Fruit fly (Drosophila melanogaster) whole organism, embryonic: ENCODE results near the gene CG14253.

Source experiments
- Ada2b ChIP-seq: fragments of 200-800 bp; sonication (Bioruptor generic); IDR thresholded peaks from 2 replicates; pipeline ENCODE4 v1.3.6; 2022; ENCODE audit warnings: missing biosample characterization, missing genetic modification characterization
- Antp ChIP-seq: fragments of 200-800 bp; sonication (Bioruptor generic); optimal IDR thresholded peaks from 3 replicates; lab custom pipeline; 2016; ENCODE audit warnings: missing biosample characterization, missing genetic modification characterization
- B-H2 ChIP-seq: fragments of 200-800 bp; sonication (Bioruptor generic); optimal IDR thresholded peaks from 2 replicates; lab custom pipeline; 2018; ENCODE audit warnings: missing biosample characterization, mild to moderate bottlenecking, missing genetic modification characterization
- CG1024 ChIP-seq: fragments of 200-800 bp; sonication (Bioruptor generic); IDR thresholded peaks from 2 replicates; pipeline ENCODE4 v1.3.6; 2022; ENCODE audit warnings: missing biosample characterization, missing genetic modification characterization
- CG1233 ChIP-seq: fragments of 200-800 bp; sonication (Bioruptor generic); optimal IDR thresholded peaks from 4 replicates; lab custom pipeline; 2018; ENCODE audit warnings: missing biosample characterization, mild to moderate bottlenecking, missing genetic modification characterization
- CG12391 ChIP-seq: fragments of 200-800 bp; sonication (Bioruptor generic); optimal IDR thresholded peaks from 3 replicates; lab custom pipeline; 2018; ENCODE audit warnings: missing biosample characterization, mild to moderate bottlenecking, missing genetic modification characterization, moderate library complexity
- CG12942 ChIP-seq: fragments of 200-800 bp; sonication (Bioruptor generic); optimal IDR thresholded peaks from 3 replicates; lab custom pipeline; 2016; ENCODE audit warnings: missing biosample characterization, missing genetic modification characterization
- CG15011 ChIP-seq: fragments of 200-800 bp; sonication (Bioruptor generic); optimal IDR thresholded peaks from 3 replicates; lab custom pipeline; 2018; ENCODE audit warnings: missing biosample characterization, mild to moderate bottlenecking, missing genetic modification characterization
- CG16779 ChIP-seq: fragments of 200-800 bp; sonication (Bioruptor generic); IDR thresholded peaks from 2 replicates; pipeline ENCODE4 v1.3.6; 2022; ENCODE audit warnings: missing biosample characterization, missing genetic modification characterization
- CG18262 ChIP-seq: fragments of 200-800 bp; optimal IDR thresholded peaks from 3 replicates; lab custom pipeline; 2019; ENCODE audit warnings: missing biosample characterization, mild to moderate bottlenecking, missing genetic modification characterization, moderate library complexity
- CG2120 ChIP-seq: fragments of 200-800 bp; sonication (Bioruptor generic); optimal IDR thresholded peaks from 3 replicates; lab custom pipeline; 2016; ENCODE audit warnings: missing biosample characterization, missing genetic modification characterization
- CG2875 ChIP-seq: fragments of 200-800 bp; sonication (Bioruptor generic); optimal IDR thresholded peaks from 2 replicates; lab custom pipeline; 2017; ENCODE audit warnings: missing biosample characterization, mild to moderate bottlenecking, missing genetic modification characterization, missing genetic modification reagents
- CG3065 ChIP-seq: fragments of 200-800 bp; sonication (Bioruptor generic); optimal IDR thresholded peaks from 2 replicates; lab custom pipeline; 2016; ENCODE audit warnings: missing biosample characterization, missing genetic modification characterization
- CG31441 ChIP-seq: fragments of 200-800 bp; sonication (Bioruptor generic); IDR thresholded peaks from 2 replicates; pipeline ENCODE4 v1.3.6; 2022; ENCODE audit warnings: missing biosample characterization, missing genetic modification characterization
- CG3407 ChIP-seq: fragments of 200-800 bp; sonication (Bioruptor generic); optimal IDR thresholded peaks from 2 replicates; lab custom pipeline; 2018; ENCODE audit warnings: missing biosample characterization, mild to moderate bottlenecking, missing genetic modification characterization
- CG3726 ChIP-seq: fragments of 200-800 bp; sonication (Bioruptor generic); IDR thresholded peaks from 3 replicates; pipeline ENCODE4, ENCODE4 v1.3.6; 2022; ENCODE audit warnings: missing biosample characterization, missing genetic modification characterization
- CG3995 ChIP-seq: fragments of 200-800 bp; sonication (Bioruptor generic); optimal IDR thresholded peaks from 3 replicates; lab custom pipeline; 2016; ENCODE audit warnings: missing biosample characterization, missing genetic modification characterization
- CG4282 ChIP-seq: fragments of 200-800 bp; sonication (Bioruptor generic); optimal IDR thresholded peaks from 2 replicates; lab custom pipeline; 2016; ENCODE audit warnings: missing biosample characterization, missing genetic modification characterization
- CG4360 ChIP-seq: fragments of 200-800 bp; sonication (Bioruptor generic); IDR thresholded peaks from 2 replicates; pipeline ENCODE4 v1.3.6; 2022; ENCODE audit warnings: missing biosample characterization, missing genetic modification characterization
- CG6854 ChIP-seq: fragments of 200-800 bp; sonication (Bioruptor generic); optimal IDR thresholded peaks from 3 replicates; lab custom pipeline; 2017; ENCODE audit warnings: missing biosample characterization, mild to moderate bottlenecking, missing genetic modification characterization
- CG7963 ChIP-seq: fragments of 200-800 bp; sonication (Bioruptor generic); IDR thresholded peaks from 3 replicates; pipeline ENCODE4 v1.3.6; 2022; ENCODE audit warnings: missing biosample characterization, missing genetic modification characterization; ENCODE audit not compliant: partially characterized antibody
- CG7987 ChIP-seq: fragments of 200-800 bp; sonication (Bioruptor generic); optimal IDR thresholded peaks from 2 replicates; lab custom pipeline; 2018; ENCODE audit warnings: missing biosample characterization, mild to moderate bottlenecking, missing genetic modification characterization, moderate library complexity
- CG8359 ChIP-seq: fragments of 200-800 bp; sonication (Bioruptor generic); optimal IDR thresholded peaks from 2 replicates; lab custom pipeline; 2017; ENCODE audit warnings: missing biosample characterization, mild to moderate bottlenecking, missing genetic modification characterization, borderline replicate concordance
- CrebB ChIP-seq: fragments of 200-800 bp; sonication (Bioruptor generic); optimal IDR thresholded peaks from 3 replicates; lab custom pipeline; 2018; ENCODE audit warnings: missing biosample characterization, mild to moderate bottlenecking, missing genetic modification characterization
- Drgx ChIP-seq: fragments of 200-800 bp; sonication (Bioruptor generic); IDR thresholded peaks from 2 replicates; pipeline ENCODE4 v1.3.6; 2022; ENCODE audit warnings: missing biosample characterization, missing genetic modification characterization
- HLH3B ChIP-seq: fragments of 200-800 bp; sonication (Bioruptor generic); IDR thresholded peaks from 2 replicates; pipeline ENCODE4 v1.3.6; 2022; ENCODE audit warnings: missing biosample characterization, missing genetic modification characterization
- HmgD ChIP-seq: fragments of 200-800 bp; sonication (Bioruptor generic); optimal IDR thresholded peaks from 3 replicates; lab custom pipeline; 2016; ENCODE audit warnings: missing biosample characterization, missing genetic modification characterization
- Hr3 ChIP-seq: fragments of 200-800 bp; sonication (Bioruptor generic); optimal IDR thresholded peaks from 3 replicates; lab custom pipeline; 2016; ENCODE audit warnings: missing biosample characterization, missing genetic modification characterization
- Lpt ChIP-seq: fragments of >200 bp; optimal IDR thresholded peaks from 2 replicates; lab custom pipeline; 2018; ENCODE audit warnings: missing biosample characterization, missing genetic modification characterization
- MTF-1 ChIP-seq: fragments of 200-800 bp; sonication (Bioruptor generic); optimal IDR thresholded peaks from 2 replicates; lab custom pipeline; 2018; ENCODE audit warnings: missing biosample characterization, mild to moderate bottlenecking, missing genetic modification characterization, borderline replicate concordance
- Mad ChIP-seq: fragments of 200-800 bp; sonication (Bioruptor generic); optimal IDR thresholded peaks from 2 replicates; lab custom pipeline; 2016; ENCODE audit warnings: missing biosample characterization, missing genetic modification characterization
- Poxn ChIP-seq: fragments of 200-800 bp; sonication (Bioruptor generic); IDR thresholded peaks from 2 replicates; pipeline ENCODE4 v1.3.6; 2022; ENCODE audit warnings: missing biosample characterization, missing genetic modification characterization
- Sox102F ChIP-seq: fragments of 200-800 bp; sonication (Bioruptor generic); optimal IDR thresholded peaks from 2 replicates; lab custom pipeline; 2018; ENCODE audit warnings: missing biosample characterization, mild to moderate bottlenecking, missing genetic modification characterization, moderate library complexity
- Xbp1 ChIP-seq: fragments of 200-800 bp; sonication (Bioruptor generic); optimal IDR thresholded peaks from 3 replicates; lab custom pipeline; 2016; ENCODE audit warnings: missing biosample characterization, mild to moderate bottlenecking, missing genetic modification characterization
- ac ChIP-seq: fragments of 200-800 bp; sonication (Bioruptor generic); optimal IDR thresholded peaks from 3 replicates; lab custom pipeline; 2017; ENCODE audit warnings: missing biosample characterization, mild to moderate bottlenecking, missing genetic modification characterization
- amos ChIP-seq: fragments of 200-800 bp; sonication (Bioruptor generic); IDR thresholded peaks from 2 replicates; pipeline ENCODE4 v1.3.6; 2022; ENCODE audit warnings: missing biosample characterization, missing genetic modification characterization; ENCODE audit not compliant: partially characterized antibody
- ase ChIP-seq: fragments of 200-800 bp; sonication (Bioruptor generic); IDR thresholded peaks from 3 replicates; pipeline ENCODE4 v1.3.6; 2022; ENCODE audit warnings: missing biosample characterization, missing genetic modification characterization
- br ChIP-seq: fragments of >200 bp; optimal IDR thresholded peaks from 2 replicates; lab custom pipeline; 2017
- caup ChIP-seq: fragments of 200-800 bp; sonication (Bioruptor generic); optimal IDR thresholded peaks from 3 replicates; lab custom pipeline; 2017; ENCODE audit warnings: missing biosample characterization, mild to moderate bottlenecking, missing genetic modification characterization, moderate library complexity; ENCODE audit not compliant: severe bottlenecking
- chif ChIP-seq, 2 experiments: fragments of 200-800 bp; sonication (Bioruptor generic); optimal IDR thresholded peaks; 3 replicates each; lab custom pipeline; 2016; ENCODE audit warnings: missing biosample characterization in 2 of 2, missing genetic modification characterization in 2 of 2
- cwo ChIP-seq: fragments of 200-800 bp; sonication (Bioruptor generic); optimal IDR thresholded peaks from 3 replicates; lab custom pipeline; 2017; ENCODE audit warnings: missing biosample characterization, missing genetic modification characterization, mild to moderate bottlenecking, moderate library complexity, missing genetic modification reagents
- fru ChIP-seq: fragments of >200 bp; optimal IDR thresholded peaks from 2 replicates; lab custom pipeline; 2017
- gsb-n ChIP-seq: fragments of 200-800 bp; sonication (Bioruptor generic); optimal IDR thresholded peaks from 3 replicates; lab custom pipeline; 2018; ENCODE audit warnings: missing biosample characterization, mild to moderate bottlenecking, missing genetic modification characterization
- hbn ChIP-seq: fragments of 200-800 bp; sonication (Bioruptor generic); IDR thresholded peaks from 2 replicates; pipeline ENCODE4 v1.3.6; 2022; ENCODE audit warnings: missing biosample characterization, missing genetic modification characterization; ENCODE audit not compliant: partially characterized antibody
- hkb ChIP-seq, 2 experiments: fragments of 200-800 bp in 1 of 2; fragments of >200 bp in 1 of 2; sonication (Bioruptor generic) in 1 of 2; IDR thresholded peaks in 1 of 2; optimal IDR thresholded peaks in 1 of 2; 2 replicates each; pipeline versions ENCODE4 v1.3.6 to Lab custom; 2017 to 2022; ENCODE audit warnings: missing biosample characterization in 1 of 2, missing genetic modification characterization in 1 of 2
- nerfin-1 ChIP-seq: fragments of 200-800 bp; sonication (Bioruptor generic); optimal IDR thresholded peaks from 3 replicates; lab custom pipeline; 2019; ENCODE audit warnings: missing biosample characterization, mild to moderate bottlenecking, missing genetic modification characterization, moderate library complexity
- oc ChIP-seq: fragments of 200-800 bp; sonication (Bioruptor generic); optimal IDR thresholded peaks from 2 replicates; lab custom pipeline; 2018; ENCODE audit warnings: missing biosample characterization, mild to moderate bottlenecking, missing genetic modification characterization, moderate library complexity
- ro ChIP-seq: fragments of 200-800 bp; sonication (Bioruptor generic); IDR thresholded peaks from 2 replicates; pipeline ENCODE4 v1.3.6; 2022; ENCODE audit warnings: missing biosample characterization, missing genetic modification characterization
- scrt ChIP-seq: fragments of 200-800 bp; sonication (Bioruptor generic); optimal IDR thresholded peaks from 2 replicates; lab custom pipeline; 2018; ENCODE audit warnings: missing biosample characterization, mild to moderate bottlenecking, missing genetic modification characterization, moderate library complexity
- so ChIP-seq: fragments of 200-800 bp; sonication (Bioruptor generic); IDR thresholded peaks from 3 replicates; pipeline ENCODE4 v1.3.6; 2022; ENCODE audit warnings: missing biosample characterization, missing genetic modification characterization
- twi ChIP-seq: fragments of 200-800 bp; optimal IDR thresholded peaks from 2 replicates; lab custom pipeline; 2019; ENCODE audit warnings: missing biosample characterization, mild to moderate bottlenecking, missing genetic modification characterization, moderate library complexity

Gene CG14253

dm6 chr3R:26947296-26947880 is 31.0 kb upstream of the CG14253 start, which contains the start of gene Spag1 (continued):
- TF ChIP-seq Sox102F (no peak), ase (no peak), Ada2b (no peak), MTF-1 (no peak), gsb-n (no peak), CG3065 (GFP tag; lab: Kevin White, UChicago) (no peak), CG18262 (tag; lab: Kevin White, UChicago) (peak; percentile 22), CG3726 (GFP tag; lab: Robert Waterston, UW) (no peak), CG7963 (GFP tag; lab: Robert Waterston, UW) (peak; percentile 68; the same call in 2 of the 3 replicates), CG12942 (GFP tag; lab: Kevin White, UChicago) (no peak), twi (tag; lab: Kevin White, UChicago) (no peak), CG6854 (GFP tag; lab: Kevin White, UChicago) (peak; percentile 43), CrebB (tag; lab: Kevin White, UChicago) (no peak), B-H2 (no peak), CG12391 (tag; lab: Kevin White, UChicago) (peak; percentile 57), Xbp1 (GFP tag; lab: Kevin White, UChicago) (no peak), Lpt (GFP tag; lab: Kevin White, UChicago) (no peak), CG8359 (GFP tag; lab: Kevin White, UChicago) (no peak), oc (no peak), HmgD (GFP tag; lab: Kevin White, UChicago) (no peak), CG3407 (no peak), CG2120 (GFP tag; lab: Kevin White, UChicago) (no peak), caup (GFP tag; lab: Kevin White, UChicago) (no peak), ro (GFP tag; lab: Robert Waterston, UW) (no peak), CG2875 (GFP tag; lab: Kevin White, UChicago) (no peak), scrt (GFP tag; lab: Kevin White, UChicago) (peak; percentile 13), CG15011 (no peak), CG16779 (no peak), Poxn (no peak), Hr3 (GFP tag; lab: Kevin White, UChicago) (no peak), so (GFP tag; lab: Robert Waterston, UW) (no peak), CG7987 (GFP tag; lab: Kevin White, UChicago) (peak; percentile 2), Drgx (GFP tag; lab: Robert Waterston, UW) (no peak), CG1233 (GFP tag; lab: Kevin White, UChicago) (no peak), Mad (GFP tag; lab: Kevin White, UChicago) (no peak), hbn (GFP tag; lab: Robert Waterston, UW) (peak; percentile 43; the same call in 1 of the 2 replicates), amos (GFP tag; lab: Robert Waterston, UW) (peak; percentile 82), CG4282 (no peak), nerfin-1 (tag; lab: Kevin White, UChicago) (peak; percentile 32), fru (lab: Kevin White, UChicago) (no peak), cwo (GFP tag; lab: Kevin White, UChicago) (no peak), Antp (GFP tag; lab: Kevin White, UChicago) (no peak), CG4360 (GFP tag; lab: Robert Waterston, UW) (no peak), CG31441 (GFP tag; lab: Robert Waterston, UW) (no peak; the same call in 1 of the 2 replicates), ac (GFP tag; lab: Kevin White, UChicago) (no peak), HLH3B (GFP tag; lab: Robert Waterston, UW) (no peak), CG3995 (GFP tag; lab: Kevin White, UChicago) (no peak), hkb (optimal IDR thresholded peaks at IDR 0.05; lab: Kevin White, UChicago) (no peak), hkb (GFP tag; IDR thresholded peaks at IDR 0.05; lab: Robert Waterston, UW) (no peak), chif (GFP tag; optimal IDR thresholded peaks at IDR 0.05; lab: Kevin White, UChicago) (no peak), CG1024 (no peak), br (lab: Kevin White, UChicago) (no peak)
